Worm (Caenorhabditis elegans): ENCODE results near the gene rsa-2.

rsa-2 gene

ce11 chrIII:11091651-11092278, 28.5 kb downstream of the rsa-2 start (continued):
- TF ChIP-seq attf-5 (GFP tag; optimal IDR thresholded peaks at IDR 0.05): peak; percentile 9
- 0 out of 2 replicates have a peak, but pooled peaks have one; percentile 68 for TF ChIP-seq ztf-25 (GFP tag; IDR thresholded peaks at IDR 0.05)
- TF ChIP-seq nfya-2 (GFP tag; IDR thresholded peaks at IDR 0.05): no peak
- TF ChIP-seq ztf-6 (GFP tag; IDR thresholded peaks at IDR 0.05): no peak
- TF ChIP-seq ceh-100 (GFP tag; IDR thresholded peaks at IDR 0.05): peak; percentile 91
- no peak for TF ChIP-seq lin-40 (tag; optimal IDR thresholded peaks at IDR 0.05)
- TF ChIP-seq gei-17 (GFP tag; optimal IDR thresholded peaks at IDR 0.05): no peak

DNA sequence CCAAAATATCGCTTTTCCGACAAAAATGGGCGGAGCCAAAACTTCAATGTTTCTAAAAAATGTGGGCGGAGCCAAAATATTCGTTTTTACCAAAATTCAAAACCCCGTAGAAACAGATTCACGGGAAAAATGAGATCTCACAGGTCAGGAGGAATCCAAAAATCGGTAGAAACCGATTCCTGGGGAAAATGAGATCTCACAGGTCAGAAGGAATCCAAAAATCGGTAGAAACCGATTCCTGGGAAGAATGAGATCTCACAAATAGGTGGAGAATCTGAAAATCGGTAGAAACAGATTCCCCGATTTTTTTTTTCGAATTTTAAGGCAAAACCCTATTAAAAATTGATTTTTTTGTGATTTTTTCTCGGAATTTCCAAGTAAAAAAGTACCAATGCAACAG, 30.2 kb downstream of the rsa-2 start:
- TF ChIP-seq atf-7 (tag; optimal IDR thresholded peaks at IDR 0.05): no peak
- no peak for TF ChIP-seq snpc-3.4 (tag; optimal IDR thresholded peaks at IDR 0.05)
- no peak for TF ChIP-seq hlh-26 (GFP tag; conservative IDR thresholded peaks at IDR 0.05)
- peak; percentile 38 for TF ChIP-seq him-1 (tag; optimal IDR thresholded peaks at IDR 0.05)
- no peak for TF ChIP-seq lir-1 (GFP tag; conservative IDR thresholded peaks at IDR 0.05)
- TF ChIP-seq lag-1 (GFP tag; IDR thresholded peaks at IDR 0.05): no peak
- peak; percentile 83 for TF ChIP-seq ceh-100 (GFP tag; IDR thresholded peaks at IDR 0.05)
- TF ChIP-seq K12H6.12 (tag; optimal IDR thresholded peaks at IDR 0.05): no peak
- no peak for TF ChIP-seq Y56A3A.18 (GFP tag; IDR thresholded peaks at IDR 0.05)
- no peak for TF ChIP-seq bed-2 (GFP tag; IDR thresholded peaks at IDR 0.05)
- TF ChIP-seq F57A8.1 (GFP tag; optimal IDR thresholded peaks at IDR 0.05): no peak
- TF ChIP-seq lin-35 (GFP tag; optimal IDR thresholded peaks at IDR 0.05): no peak
- TF ChIP-seq unc-130 (GFP tag; optimal IDR thresholded peaks at IDR 0.05): peak; percentile 72
- 0 out of 2 replicates have a peak, but pooled peaks have one; percentile 22 for TF ChIP-seq dox-1 (GFP tag; IDR thresholded peaks at IDR 0.05)
- no peak for TF ChIP-seq cebp-1 (GFP tag; IDR thresholded peaks at IDR 0.05)
- no peak for TF ChIP-seq cebp-1 (tag; optimal IDR thresholded peaks at IDR 0.05)
- TF ChIP-seq T07F8.4 (tag; optimal IDR thresholded peaks at IDR 0.05): no peak

DNA sequence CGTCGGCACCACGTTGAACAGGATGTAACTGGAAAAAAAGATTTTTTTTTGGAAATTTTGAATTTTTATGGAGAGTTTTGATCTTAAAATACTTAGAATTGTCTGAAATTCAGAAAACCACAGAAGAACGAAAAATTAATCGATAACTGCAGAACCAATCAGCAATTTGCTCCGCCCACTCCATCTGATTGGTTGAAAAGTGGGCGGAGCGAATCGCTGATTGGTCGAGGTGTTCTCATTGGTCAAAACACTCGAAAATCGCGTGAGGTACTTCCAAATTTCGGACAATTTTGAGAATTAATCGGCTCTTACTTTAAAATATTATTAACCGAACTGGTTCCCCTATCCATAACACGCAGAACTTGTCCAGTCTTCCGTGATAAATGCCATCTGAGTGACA, 32.4 kb downstream of the rsa-2 start:
- no peak for TF ChIP-seq ztf-6 (GFP tag; IDR thresholded peaks at IDR 0.05)
- TF ChIP-seq lin-35 (GFP tag; optimal IDR thresholded peaks at IDR 0.05): no peak
- TF ChIP-seq ztf-28 (GFP tag; IDR thresholded peaks at IDR 0.05): no peak
- no peak for TF ChIP-seq atf-7 (tag; optimal IDR thresholded peaks at IDR 0.05)
- TF ChIP-seq C06A6.2 (GFP tag; conservative IDR thresholded peaks at IDR 0.05): no peak
- no peak for TF ChIP-seq bed-2 (GFP tag; IDR thresholded peaks at IDR 0.05)
- no peak for TF ChIP-seq mes-4 (tag; optimal IDR thresholded peaks at IDR 0.05)
- TF ChIP-seq nhr-27 (tag; optimal IDR thresholded peaks at IDR 0.05): no peak
- TF ChIP-seq cebp-2 (GFP tag; IDR thresholded peaks at IDR 0.05): no peak
- no peak for TF ChIP-seq Y56A3A.18 (GFP tag; IDR thresholded peaks at IDR 0.05)
- no peak for TF ChIP-seq ama-1 (optimal IDR thresholded peaks at IDR 0.05)
- no peak for TF ChIP-seq ama-1 (GFP tag; optimal IDR thresholded peaks at IDR 0.05)
- no peak for TF ChIP-seq Y95B8A.8 (GFP tag; IDR thresholded peaks at IDR 0.05)
- no peak for TF ChIP-seq tlf-1 (GFP tag; optimal IDR thresholded peaks at IDR 0.05)
- TF ChIP-seq bed-1 (GFP tag; IDR thresholded peaks at IDR 0.05): no peak
- TF ChIP-seq Y79H2A.3 (GFP tag; conservative IDR thresholded peaks at IDR 0.05): no peak
- TF ChIP-seq aptf-2 (GFP tag; conservative IDR thresholded peaks at IDR 0.05): no peak
- no peak for TF ChIP-seq him-1 (tag; optimal IDR thresholded peaks at IDR 0.05)
- no peak for TF ChIP-seq sea-2 (GFP tag; IDR thresholded peaks at IDR 0.05)
